Worm (Caenorhabditis elegans) whole organism, L3 larva: ENCODE data around the gene icd-1.

Source experiments
- ama-1 ChIP-seq: fragments of 150-350 bp; optimal IDR thresholded peaks from 2 replicates; lab custom pipeline; 2018
- daf-12 ChIP-seq: fragments of 150-350 bp; optimal IDR thresholded peaks from 2 replicates; lab custom pipeline; 2014; ENCODE audit warnings: missing biosample characterization, missing genetic modification reagents, missing genetic modification characterization
- egl-27 ChIP-seq: sonication (generic microtip); optimal IDR thresholded peaks from 4 replicates; lab custom pipeline; 2017; ENCODE audit warnings: missing biosample characterization, missing genetic modification reagents, missing genetic modification characterization
- lin-15B ChIP-seq: fragments of 150-350 bp; optimal IDR thresholded peaks from 2 replicates; lab custom pipeline; 2014; ENCODE audit warnings: missing biosample characterization, missing genetic modification characterization
- nhr-25 ChIP-seq: sonication (generic microtip); optimal IDR thresholded peaks from 2 replicates; lab custom pipeline; 2017; ENCODE audit warnings: missing biosample characterization, missing genetic modification characterization
- nhr-43 ChIP-seq: sonication (generic microtip); optimal IDR thresholded peaks from 2 replicates; lab custom pipeline; 2016; ENCODE audit warnings: mild to moderate bottlenecking, missing genetic modification characterization, missing compliant biosample characterization; ENCODE audit not compliant: poor library complexity, severe bottlenecking
- snpc-4 ChIP-seq: fragments of 150-350 bp; optimal IDR thresholded peaks from 2 replicates; lab custom pipeline; 2014; ENCODE audit warnings: missing biosample characterization, missing genetic modification characterization

DNA sequence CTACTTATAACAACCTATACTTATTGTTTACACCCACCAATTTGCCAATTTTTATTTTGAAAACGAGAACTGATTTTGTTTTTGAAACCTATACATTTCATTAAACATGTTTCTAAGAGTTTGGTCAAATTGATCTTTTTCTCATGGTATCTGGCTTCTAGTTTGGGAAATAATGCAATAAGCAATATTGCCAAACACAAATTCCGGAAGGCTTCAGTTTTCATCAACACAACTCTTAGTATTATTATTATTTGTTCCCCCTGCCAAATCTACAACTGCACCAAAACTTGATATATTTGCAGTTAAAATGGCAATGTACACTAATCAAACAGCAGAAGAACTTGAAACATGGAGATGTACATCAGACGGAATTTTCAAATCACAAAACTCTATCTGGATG, 19.7 kb downstream of the icd-1 start, which contains the start of gene sra-27:
- TF ChIP-seq snpc-4 (tag; lab: Kevin White, UChicago), result no peak
- TF ChIP-seq nhr-25 (tag; lab: Kevin White, UChicago), result no peak
- no peak for TF ChIP-seq lin-15B (tag; lab: Kevin White, UChicago)
- no peak for TF ChIP-seq nhr-43 (tag; lab: Kevin White, UChicago)
- TF ChIP-seq ama-1 (lab: Kevin White, UChicago), result no peak
- TF ChIP-seq egl-27 (tag; lab: Kevin White, UChicago), result no peak
- no peak for TF ChIP-seq daf-12 (tag; lab: Kevin White, UChicago)
